Worm (Caenorhabditis elegans) whole organism, L3 larva: ENCODE measurements around the gene ugt-17.

ENCODE experiments used
- R02D3.7 ChIP-seq: fragments of 150-350 bp; optimal IDR thresholded peaks from 2 replicates; lab custom pipeline; 2014; ENCODE audit warnings: missing biosample characterization, missing genetic modification characterization
- ZK546.5 ChIP-seq: sonication (generic microtip); optimal IDR thresholded peaks from 2 replicates; lab custom pipeline; 2017; ENCODE audit warnings: missing biosample characterization, missing genetic modification characterization
- egl-5 ChIP-seq: fragments of 150-350 bp; optimal IDR thresholded peaks from 2 replicates; lab custom pipeline; 2017; ENCODE audit warnings: missing biosample characterization, missing genetic modification reagents, missing genetic modification characterization, inconsistent platforms
- elt-1 ChIP-seq: fragments of 150-350 bp; optimal IDR thresholded peaks from 2 replicates; lab custom pipeline; 2014; ENCODE audit warnings: missing biosample characterization, missing genetic modification characterization
- fos-1 ChIP-seq: fragments of 150-350 bp; optimal IDR thresholded peaks from 2 replicates; lab custom pipeline; 2014; ENCODE audit warnings: missing biosample characterization, missing genetic modification characterization
- jun-1 ChIP-seq: fragments of 150-350 bp; optimal IDR thresholded peaks from 2 replicates; lab custom pipeline; 2014; ENCODE audit warnings: missing biosample characterization, missing genetic modification reagents, missing genetic modification characterization
- lin-39 ChIP-seq: fragments of 150-350 bp; optimal IDR thresholded peaks from 2 replicates; lab custom pipeline; 2018; ENCODE audit warnings: missing biosample characterization, missing genetic modification reagents, missing genetic modification characterization
- mdl-1 ChIP-seq: fragments of 150-350 bp; optimal IDR thresholded peaks from 2 replicates; lab custom pipeline; 2014; ENCODE audit warnings: missing biosample characterization, missing genetic modification characterization
- nhr-11 ChIP-seq: fragments of 150-350 bp; optimal IDR thresholded peaks from 2 replicates; lab custom pipeline; 2014; ENCODE audit warnings: missing biosample characterization, missing genetic modification characterization
- nhr-76 ChIP-seq: fragments of 150-350 bp; sonication (generic microtip); optimal IDR thresholded peaks from 5 replicates; lab custom pipeline; 2014; ENCODE audit warnings: missing biosample characterization, missing genetic modification characterization
- skn-1 ChIP-seq: fragments of 150-350 bp; optimal IDR thresholded peaks from 2 replicates; lab custom pipeline; 2014; ENCODE audit warnings: missing biosample characterization, missing genetic modification characterization

DNA sequence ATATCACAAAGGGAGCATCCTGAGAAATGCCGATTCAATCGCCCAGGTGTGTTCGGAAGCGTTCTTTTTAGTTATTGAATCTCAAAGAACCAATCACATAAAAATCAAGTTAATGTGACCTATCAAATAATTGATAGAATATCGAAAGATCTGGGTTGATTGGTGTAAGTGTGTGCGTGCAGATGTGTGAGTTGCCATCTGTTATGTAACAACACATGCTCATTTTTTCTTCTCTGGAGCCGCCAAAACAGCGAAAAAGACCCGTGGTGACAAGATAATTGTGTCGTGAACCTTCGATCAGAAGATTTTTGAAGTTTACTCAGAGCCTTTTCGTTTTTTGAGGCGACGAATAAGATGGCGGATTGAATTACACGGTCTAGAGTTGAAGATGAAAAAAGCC, 42.0 kb upstream of the ugt-17 start:
- TF ChIP-seq fos-1 (tag; lab: Kevin White, UChicago): no peak
- no peak for TF ChIP-seq nhr-76 (tag; lab: Kevin White, UChicago)
- no peak for TF ChIP-seq lin-39 (tag; lab: Kevin White, UChicago)
- TF ChIP-seq R02D3.7 (tag; lab: Kevin White, UChicago): no peak
- TF ChIP-seq ZK546.5 (tag; lab: Kevin White, UChicago): no peak
- no peak for TF ChIP-seq nhr-11 (tag; lab: Kevin White, UChicago)
- no peak for TF ChIP-seq jun-1 (tag; lab: Kevin White, UChicago)
- no peak for TF ChIP-seq skn-1 (tag; lab: Kevin White, UChicago)
- no peak for TF ChIP-seq elt-1 (tag; lab: Kevin White, UChicago)
- TF ChIP-seq egl-5: peak; percentile 81
- TF ChIP-seq mdl-1: no peak
